Worm (Caenorhabditis elegans) whole organism, L3 larva: ENCODE data around the gene M110.3.

Experiments used
- ama-1 ChIP-seq: fragments of 150-350 bp; optimal IDR thresholded peaks from 2 replicates; lab custom pipeline; 2018
- ceh-9 ChIP-seq: sonication (generic microtip); optimal IDR thresholded peaks from 2 replicates; lab custom pipeline; 2018; ENCODE audit warnings: missing biosample characterization, missing genetic modification characterization
- fos-1 ChIP-seq: fragments of 150-350 bp; optimal IDR thresholded peaks from 2 replicates; lab custom pipeline; 2014; ENCODE audit warnings: missing biosample characterization, missing genetic modification characterization
- lin-15B ChIP-seq: fragments of 150-350 bp; optimal IDR thresholded peaks from 2 replicates; lab custom pipeline; 2014; ENCODE audit warnings: missing biosample characterization, missing genetic modification characterization
- lin-39 ChIP-seq: fragments of 150-350 bp; optimal IDR thresholded peaks from 2 replicates; lab custom pipeline; 2018; ENCODE audit warnings: missing biosample characterization, missing genetic modification reagents, missing genetic modification characterization
- unc-62 ChIP-seq: fragments of 150-350 bp; sonication (generic microtip); optimal IDR thresholded peaks from 4 replicates; lab custom pipeline; 2014; ENCODE audit warnings: missing biosample characterization, missing genetic modification reagents, missing genetic modification characterization

DNA sequence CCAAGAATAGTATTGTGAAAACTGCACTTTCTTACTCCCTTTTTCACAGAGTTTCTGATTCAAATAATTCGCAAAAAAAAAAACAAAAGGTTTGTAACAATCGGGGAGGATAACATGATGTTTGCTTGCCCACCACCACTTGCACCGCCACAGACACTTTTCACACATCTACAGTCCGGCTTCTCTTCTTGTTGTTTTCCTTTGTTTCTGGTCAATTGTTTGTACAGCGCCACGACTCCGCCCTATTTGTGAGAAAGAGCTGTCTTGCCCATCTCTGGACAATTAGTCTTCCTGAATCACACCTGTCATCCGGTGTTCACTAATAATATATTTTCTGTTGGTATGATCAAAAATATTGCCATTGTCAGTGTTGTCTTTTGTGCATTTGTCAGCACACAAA, 14.6 kb upstream of the M110.3 start, which contains the start of gene M110.9:
- TF ChIP-seq ama-1 (lab: Kevin White, UChicago) (no peak), fos-1 (tag; lab: Kevin White, UChicago) (no peak), lin-15B (tag; lab: Kevin White, UChicago) (no peak), ceh-9 (tag; lab: Kevin White, UChicago) (no peak), lin-39 (tag; lab: Kevin White, UChicago) (no peak), unc-62 (GFP tag; lab: Kevin White, UChicago) (no peak)
